Fruit fly (Drosophila melanogaster): ENCODE data around the gene CG46281.

CG46281 gene

dm6 chr3R:12981334-12982166 is 48.6 kb downstream of the CG46281 start (continued):
- TF ChIP-seq CG33557 (GFP tag; optimal IDR thresholded peaks at IDR 0.05) (no peak), Gsc (GFP tag; IDR thresholded peaks at IDR 0.05) (no peak), CG16863 (GFP tag; optimal IDR thresholded peaks at IDR 0.05) (peak; percentile 9), NFAT (GFP tag; IDR thresholded peaks at IDR 0.05) (0 out of 2 replicates have a peak, but pooled peaks have one; percentile 13), E2f1 (GFP tag; IDR thresholded peaks at IDR 0.05) (peak; percentile 45), CG13894 (tag; optimal IDR thresholded peaks at IDR 0.05) (no peak), rib (GFP tag; IDR thresholded peaks at IDR 0.05) (no peak), Sry-δ (GFP tag; optimal IDR thresholded peaks at IDR 0.05) (no peak), ewg (GFP tag; optimal IDR thresholded peaks at IDR 0.05) (peak; percentile 43), fd3F (GFP tag; optimal IDR thresholded peaks at IDR 0.05) (peak; percentile 55), CG31224 (GFP tag; IDR thresholded peaks at IDR 0.05) (no peak), CG9437 (GFP tag; optimal IDR thresholded peaks at IDR 0.05) (peak; percentile 63), CG10209 (GFP tag; optimal IDR thresholded peaks at IDR 0.05) (peak; percentile 38), CG10321 (GFP tag; IDR thresholded peaks at IDR 0.05) (no peak; the same call in 1 of the 2 replicates), CG13424 (tag; optimal IDR thresholded peaks at IDR 0.05) (peak; percentile 69), Stat92E (GFP tag; optimal IDR thresholded peaks at IDR 0.05) (no peak), CG33213 (GFP tag; optimal IDR thresholded peaks at IDR 0.05) (no peak), CG6654 (GFP tag; optimal IDR thresholded peaks at IDR 0.05) (peak; percentile 49), Mad (GFP tag; optimal IDR thresholded peaks at IDR 0.05) (peak; percentile 19), CG12104 (GFP tag; optimal IDR thresholded peaks at IDR 0.05) (peak; percentile 78), CG12942 (GFP tag; optimal IDR thresholded peaks at IDR 0.05) (peak; percentile 28), dmrt11E (tag; optimal IDR thresholded peaks at IDR 0.05) (peak; percentile 62), CG15073 (GFP tag; optimal IDR thresholded peaks at IDR 0.05) (peak; percentile 22), CG7963 (GFP tag; IDR thresholded peaks at IDR 0.05; ENCODE audit: partially characterized antibody) (no peak), CG5245 (GFP tag; optimal IDR thresholded peaks at IDR 0.05) (peak; percentile 17), seq (GFP tag; IDR thresholded peaks at IDR 0.05) (no peak), NK7.1 (GFP tag; optimal IDR thresholded peaks at IDR 0.05) (no peak), CG10543 (GFP tag; optimal IDR thresholded peaks at IDR 0.05) (no peak), CG7271 (tag; optimal IDR thresholded peaks at IDR 0.05) (peak; percentile 11), CG12769 (tag; optimal IDR thresholded peaks at IDR 0.05) (no peak), Hmr (GFP tag; optimal IDR thresholded peaks at IDR 0.05) (peak; percentile 44), Spps (tag; optimal IDR thresholded peaks at IDR 0.05) (no peak), CG18011 (GFP tag; optimal IDR thresholded peaks at IDR 0.05) (peak; percentile 9), CG11695 (GFP tag; IDR thresholded peaks at IDR 0.05) (peak; percentile 70), HLHmδ (GFP tag; optimal IDR thresholded peaks at IDR 0.05) (no peak), CkIIα-i1 (GFP tag; IDR thresholded peaks at IDR 0.05) (no peak), CG13775 (GFP tag; optimal IDR thresholded peaks at IDR 0.05) (peak; percentile 60), nom (GFP tag; optimal IDR thresholded peaks at IDR 0.05) (peak; percentile 3), unpg (GFP tag; optimal IDR thresholded peaks at IDR 0.05) (peak; percentile 66), CG7556 (GFP tag; optimal IDR thresholded peaks at IDR 0.05) (peak; percentile 83), ERR (GFP tag; optimal IDR thresholded peaks at IDR 0.05) (no peak), BtbVII (GFP tag; optimal IDR thresholded peaks at IDR 0.05) (no peak), sr (GFP tag; IDR thresholded peaks at IDR 0.05) (no peak; the same call in 2 of the 3 replicates), cato (GFP tag; optimal IDR thresholded peaks at IDR 0.05; ENCODE audit: borderline replicate concordance) (peak; percentile 25), CG18764 (GFP tag; optimal IDR thresholded peaks at IDR 0.05) (peak; percentile 40), Atf-2 (GFP tag; optimal IDR thresholded peaks at IDR 0.05) (peak; percentile 33), Hsf (GFP tag; optimal IDR thresholded peaks at IDR 0.05) (peak; percentile 44), tup (GFP tag; optimal IDR thresholded peaks at IDR 0.05) (no peak)

All from whole organism, embryonic.